Fruit fly (Drosophila melanogaster) whole organism, embryonic: ENCODE measurements around the gene TRAM.

Source experiments
- Atf6 ChIP-seq: fragments of 200-800 bp; sonication (Bioruptor generic); IDR thresholded peaks from 2 replicates; pipeline ENCODE4 v1.3.6; 2022; ENCODE audit warnings: missing biosample characterization, missing genetic modification characterization
- CG10366 ChIP-seq: fragments of 200-800 bp; sonication (Bioruptor generic); IDR thresholded peaks from 2 replicates; pipeline ENCODE4 v1.3.6; 2022; ENCODE audit warnings: missing biosample characterization, missing genetic modification characterization
- CG11093 ChIP-seq: fragments of 200-800 bp; sonication (Bioruptor generic); IDR thresholded peaks from 3 replicates; pipeline ENCODE4 v1.3.6; 2022; ENCODE audit warnings: missing biosample characterization, missing genetic modification characterization
- CG13123 ChIP-seq: fragments of 200-800 bp; sonication (Bioruptor generic); optimal IDR thresholded peaks from 2 replicates; lab custom pipeline; 2016; ENCODE audit warnings: missing biosample characterization, missing genetic modification characterization
- CG16779 ChIP-seq: fragments of 200-800 bp; sonication (Bioruptor generic); IDR thresholded peaks from 2 replicates; pipeline ENCODE4 v1.3.6; 2022; ENCODE audit warnings: missing biosample characterization, missing genetic modification characterization
- CG17186 ChIP-seq: fragments of 200-800 bp; sonication (Bioruptor generic); optimal IDR thresholded peaks from 3 replicates; lab custom pipeline; 2017; ENCODE audit warnings: missing biosample characterization, missing genetic modification reagents, missing genetic modification characterization
- CG17829 ChIP-seq: fragments of 200-800 bp; optimal IDR thresholded peaks from 2 replicates; lab custom pipeline; 2019; ENCODE audit warnings: missing biosample characterization, mild to moderate bottlenecking, missing genetic modification characterization, moderate library complexity
- CG1832 ChIP-seq: fragments of 200-800 bp; sonication (Bioruptor generic); optimal IDR thresholded peaks from 2 replicates; lab custom pipeline; 2017; ENCODE audit warnings: missing biosample characterization, mild to moderate bottlenecking, missing genetic modification characterization, inconsistent platforms
- CG32772 ChIP-seq: fragments of 200-800 bp; sonication (Bioruptor generic); IDR thresholded peaks from 2 replicates; pipeline ENCODE4 v1.3.6; 2022; ENCODE audit warnings: missing biosample characterization, missing genetic modification characterization
- CG33213 ChIP-seq: fragments of 200-800 bp; sonication (Bioruptor generic); optimal IDR thresholded peaks from 3 replicates; lab custom pipeline; 2016; ENCODE audit warnings: missing biosample characterization, missing genetic modification characterization
- CG4424 ChIP-seq: fragments of 200-800 bp; sonication (Bioruptor generic); optimal IDR thresholded peaks from 3 replicates; lab custom pipeline; 2016; ENCODE audit warnings: missing biosample characterization, missing genetic modification characterization
- CG6254 ChIP-seq: fragments of 200-800 bp; sonication (Bioruptor generic); optimal IDR thresholded peaks from 3 replicates; lab custom pipeline; 2017; ENCODE audit warnings: mild to moderate bottlenecking, missing biosample characterization, missing genetic modification reagents, missing genetic modification characterization
- CG7556 ChIP-seq: fragments of 200-800 bp; sonication (Bioruptor generic); optimal IDR thresholded peaks from 2 replicates; lab custom pipeline; 2017; ENCODE audit warnings: missing biosample characterization, mild to moderate bottlenecking, missing genetic modification characterization
- CG9727 ChIP-seq: fragments of 200-800 bp; sonication (Bioruptor generic); optimal IDR thresholded peaks from 3 replicates; lab custom pipeline; 2017; ENCODE audit warnings: missing biosample characterization, mild to moderate bottlenecking, missing genetic modification characterization
- CkIIα-i1 ChIP-seq: fragments of 200-800 bp; sonication (Bioruptor generic); IDR thresholded peaks from 2 replicates; pipeline ENCODE4 v1.3.6; 2022; ENCODE audit warnings: missing biosample characterization, missing genetic modification characterization
- Deaf1 ChIP-seq: fragments of 200-800 bp; optimal IDR thresholded peaks from 3 replicates; lab custom pipeline; 2019; ENCODE audit warnings: missing biosample characterization, mild to moderate bottlenecking, missing genetic modification characterization, moderate library complexity
- Dfd ChIP-seq, 2 experiments: fragments of >200 bp; optimal IDR thresholded peaks; 2 replicates each; lab custom pipeline; 2017; ENCODE audit warnings: missing biosample characterization in 2 of 2, missing genetic modification characterization in 2 of 2
- Dip2 ChIP-seq: fragments of 200-800 bp; sonication (Bioruptor generic); IDR thresholded peaks from 2 replicates; pipeline ENCODE4 v1.3.6; 2022; ENCODE audit warnings: missing biosample characterization, missing genetic modification characterization
- GATAe ChIP-seq: fragments of 200-800 bp; sonication (Bioruptor generic); conservative IDR thresholded peaks from 2 replicates; pipeline ENCODE4 v1.3.6; 2022; ENCODE audit warnings: missing biosample characterization, missing genetic modification characterization
- Hr39 ChIP-seq: fragments of >200 bp; optimal IDR thresholded peaks from 2 replicates; lab custom pipeline; 2017
- Hsf ChIP-seq: fragments of 200-800 bp; sonication (Bioruptor generic); optimal IDR thresholded peaks from 3 replicates; lab custom pipeline; 2016; ENCODE audit warnings: missing biosample characterization, missing genetic modification characterization
- Kr ChIP-seq: fragments of 200-800 bp; sonication (Bioruptor generic); optimal IDR thresholded peaks from 2 replicates; lab custom pipeline; 2017; ENCODE audit warnings: missing biosample characterization, mild to moderate bottlenecking, missing genetic modification characterization
- Max ChIP-seq: fragments of 200-800 bp; sonication (Bioruptor generic); optimal IDR thresholded peaks from 2 replicates; lab custom pipeline; 2016; ENCODE audit warnings: missing biosample characterization, mild to moderate bottlenecking, missing genetic modification characterization
- Meics ChIP-seq: fragments of 200-800 bp; sonication (Bioruptor generic); optimal IDR thresholded peaks from 2 replicates; lab custom pipeline; 2017; ENCODE audit warnings: missing biosample characterization, mild to moderate bottlenecking, missing genetic modification characterization
- Myb ChIP-seq: fragments of 200-800 bp; sonication (Bioruptor generic); optimal IDR thresholded peaks from 2 replicates; lab custom pipeline; 2016; ENCODE audit warnings: missing biosample characterization, missing genetic modification characterization
- Rx ChIP-seq: fragments of 200-800 bp; sonication (Bioruptor generic); IDR thresholded peaks from 2 replicates; pipeline ENCODE4 v1.3.6; 2022; ENCODE audit warnings: missing biosample characterization, missing genetic modification characterization
- Sox102F ChIP-seq: fragments of 200-800 bp; sonication (Bioruptor generic); optimal IDR thresholded peaks from 2 replicates; lab custom pipeline; 2018; ENCODE audit warnings: missing biosample characterization, mild to moderate bottlenecking, missing genetic modification characterization, moderate library complexity
- bcd ChIP-seq: fragments of 200-800 bp; sonication (Bioruptor generic); optimal IDR thresholded peaks from 2 replicates; lab custom pipeline; 2017; ENCODE audit warnings: missing biosample characterization, mild to moderate bottlenecking, missing genetic modification characterization
- bigmax ChIP-seq: fragments of 200-800 bp; sonication (Bioruptor generic); optimal IDR thresholded peaks from 2 replicates; lab custom pipeline; 2018; ENCODE audit warnings: missing biosample characterization, mild to moderate bottlenecking, missing genetic modification characterization
- bowl ChIP-seq: fragments of 200-800 bp; sonication (Bioruptor generic); IDR thresholded peaks from 2 replicates; pipeline ENCODE4 v1.3.6; 2022; ENCODE audit warnings: missing biosample characterization, missing genetic modification characterization
- bsh ChIP-seq, 2 experiments: fragments of 200-800 bp; sonication (Bioruptor generic); optimal IDR thresholded peaks; 2 replicates each; lab custom pipeline; 2017 to 2018; ENCODE audit warnings: mild to moderate bottlenecking in 2 of 2, missing biosample characterization in 2 of 2, missing genetic modification characterization in 2 of 2, moderate library complexity in 1 of 2
- cad ChIP-seq: fragments of >200 bp; optimal IDR thresholded peaks from 2 replicates; lab custom pipeline; 2017; ENCODE audit warnings: missing biosample characterization, missing genetic modification characterization
- chm ChIP-seq: fragments of 200-800 bp; sonication (Bioruptor generic); IDR thresholded peaks from 2 replicates; pipeline ENCODE4 v1.3.6; 2022; ENCODE audit warnings: missing biosample characterization, missing genetic modification characterization
- ci ChIP-seq: fragments of 200-800 bp; sonication (Bioruptor generic); IDR thresholded peaks from 3 replicates; pipeline ENCODE4 v1.3.6; 2022; ENCODE audit warnings: missing biosample characterization, missing genetic modification characterization
- danr ChIP-seq: fragments of 200-800 bp; sonication (Bioruptor generic); IDR thresholded peaks from 2 replicates; pipeline ENCODE4 v1.3.6; 2022; ENCODE audit warnings: missing biosample characterization, missing genetic modification characterization
- dati ChIP-seq: fragments of 200-800 bp; sonication (Bioruptor generic); IDR thresholded peaks from 2 replicates; pipeline ENCODE4 v1.3.6; 2022; ENCODE audit warnings: missing biosample characterization, missing genetic modification characterization
- esg ChIP-seq: fragments of 200-800 bp; sonication (Bioruptor generic); conservative IDR thresholded peaks from 2 replicates; pipeline ENCODE4 v1.3.6; 2022; ENCODE audit warnings: missing biosample characterization, missing genetic modification characterization
- gcm ChIP-seq: fragments of 200-800 bp; sonication (Bioruptor generic); optimal IDR thresholded peaks from 2 replicates; lab custom pipeline; 2019; ENCODE audit warnings: missing biosample characterization, mild to moderate bottlenecking, missing genetic modification characterization, moderate library complexity
- grn ChIP-seq: fragments of 200-800 bp; sonication (Bioruptor generic); optimal IDR thresholded peaks from 3 replicates; lab custom pipeline; 2017; ENCODE audit warnings: missing biosample characterization, missing genetic modification characterization
- ham ChIP-seq: fragments of 200-800 bp; sonication (Bioruptor generic); IDR thresholded peaks from 2 replicates; pipeline ENCODE4 v1.3.6; 2022; ENCODE audit warnings: missing biosample characterization, missing genetic modification characterization
- ind ChIP-seq: fragments of 200-800 bp; sonication (Bioruptor generic); optimal IDR thresholded peaks from 3 replicates; lab custom pipeline; 2016; ENCODE audit warnings: missing biosample characterization, missing genetic modification characterization
- jing ChIP-seq: fragments of 200-800 bp; sonication (Bioruptor generic); optimal IDR thresholded peaks from 2 replicates; lab custom pipeline; 2018; ENCODE audit warnings: missing biosample characterization, mild to moderate bottlenecking, missing genetic modification characterization
- pan ChIP-seq, 4 experiments: fragments of >200 bp in 3 of 4; fragments of 200-800 bp in 1 of 4; sonication (Bioruptor generic) in 1 of 4; optimal IDR thresholded peaks in 3 of 4; IDR thresholded peaks in 1 of 4; 2 replicates each; pipeline versions ENCODE4 v1.3.6 to Lab custom; 2017 to 2022; ENCODE audit warnings: missing biosample characterization in 2 of 4, missing genetic modification characterization in 2 of 4, mixed read lengths in 1 of 4
- rib ChIP-seq: fragments of 200-800 bp; sonication (Bioruptor generic); IDR thresholded peaks from 2 replicates; pipeline ENCODE4 v1.3.6; 2022; ENCODE audit warnings: missing biosample characterization, missing genetic modification characterization
- run ChIP-seq: fragments of 200-800 bp; sonication (Bioruptor generic); optimal IDR thresholded peaks from 3 replicates; lab custom pipeline; 2018; ENCODE audit warnings: missing biosample characterization, mild to moderate bottlenecking, missing genetic modification characterization
- seq ChIP-seq: fragments of 200-800 bp; sonication (Bioruptor generic); IDR thresholded peaks from 2 replicates; pipeline ENCODE4 v1.3.6; 2022; ENCODE audit warnings: missing biosample characterization, missing genetic modification characterization
- sim ChIP-seq: fragments of 200-800 bp; sonication (Bioruptor generic); IDR thresholded peaks from 2 replicates; pipeline ENCODE4 v1.3.6; 2022; ENCODE audit warnings: missing biosample characterization, missing genetic modification characterization
- tgo ChIP-seq: fragments of 200-800 bp; sonication (Bioruptor generic); IDR thresholded peaks from 3 replicates; pipeline ENCODE4 v1.3.6; 2022; ENCODE audit warnings: missing biosample characterization, missing genetic modification characterization
- tup ChIP-seq: fragments of 200-800 bp; sonication (Bioruptor generic); optimal IDR thresholded peaks from 2 replicates; lab custom pipeline; 2016; ENCODE audit warnings: missing biosample characterization, mild to moderate bottlenecking, missing genetic modification characterization, moderate library complexity
- unc-4 ChIP-seq: fragments of 200-800 bp; sonication (Bioruptor generic); IDR thresholded peaks from 2 replicates; pipeline ENCODE4 v1.3.6; 2022; ENCODE audit warnings: missing biosample characterization, missing genetic modification characterization; ENCODE audit not compliant: partially characterized antibody
- vvl ChIP-seq: fragments of 200-800 bp; sonication (Bioruptor generic); IDR thresholded peaks from 2 replicates; pipeline ENCODE4 v1.3.6; 2022; ENCODE audit warnings: missing biosample characterization, missing genetic modification characterization
- zf30C ChIP-seq: fragments of 200-800 bp; sonication (Bioruptor generic); optimal IDR thresholded peaks from 3 replicates; lab custom pipeline; 2018; ENCODE audit warnings: missing biosample characterization, mild to moderate bottlenecking, missing genetic modification characterization

The TRAM gene

dm6 chrX:955873-956272, 20.8 kb downstream of the TRAM start (continued):
- TF ChIP-seq chm (GFP tag; lab: Robert Waterston, UW) (peak; percentile 38; the same call in 1 of the 2 replicates), pan (optimal IDR thresholded peaks at IDR 0.05; lab: Kevin White, UChicago) (no peak), pan (GFP tag; optimal IDR thresholded peaks at IDR 0.05 in 1 of 2, IDR thresholded peaks at IDR 0.05 in 1 of 2) (peak in 1 of 2 experiments; percentile 59), CG7556 (GFP tag; lab: Kevin White, UChicago) (peak; percentile 52), Kr (GFP tag; lab: Kevin White, UChicago) (no peak), seq (GFP tag; lab: Robert Waterston, UW) (peak; percentile 57), CG9727 (GFP tag; lab: Kevin White, UChicago) (peak; percentile 11), ind (GFP tag; lab: Kevin White, UChicago) (peak; percentile 66), unc-4 (GFP tag; lab: Robert Waterston, UW) (no peak), bcd (GFP tag; lab: Kevin White, UChicago) (peak; percentile 55), CG4424 (GFP tag; lab: Kevin White, UChicago) (peak; percentile 51), esg (GFP tag; lab: Robert Waterston, UW) (peak; percentile 64), bsh (GFP tag; optimal IDR thresholded peaks at IDR 0.05; lab: Kevin White, UChicago) (peak in 1 of 2 experiments; percentile 62), grn (GFP tag; lab: Kevin White, UChicago) (no peak), CG13123 (GFP tag; lab: Kevin White, UChicago) (peak; percentile 5), CG17829 (tag; lab: Kevin White, UChicago) (peak; percentile 23), CG32772 (peak; percentile 66), bowl (GFP tag; lab: Robert Waterston, UW) (no peak), tup (GFP tag; lab: Kevin White, UChicago) (peak; percentile 15), Rx (GFP tag; lab: Robert Waterston, UW) (0 out of 2 replicates have a peak, but pooled peaks have one; percentile 36), CG1832 (GFP tag; lab: Kevin White, UChicago) (no peak), Myb (GFP tag; lab: Kevin White, UChicago) (peak; percentile 42), jing (GFP tag; lab: Kevin White, UChicago) (peak; percentile 19), ham (GFP tag; lab: Robert Waterston, UW) (no peak), Meics (GFP tag; lab: Kevin White, UChicago) (peak; percentile 68), GATAe (GFP tag; lab: Robert Waterston, UW) (no peak), Deaf1 (tag; lab: Kevin White, UChicago) (peak; percentile 15), Sox102F (GFP tag; lab: Kevin White, UChicago) (peak; percentile 70), gcm (GFP tag; lab: Kevin White, UChicago) (no peak), zf30C (no peak), tgo (GFP tag; lab: Robert Waterston, UW) (peak; percentile 55; the same call in 2 of the 3 replicates), ci (GFP tag; lab: Robert Waterston, UW) (peak; percentile 78; the same call in 2 of the 3 replicates), CkIIα-i1 (GFP tag; lab: Robert Waterston, UW) (no peak), dati (no peak), Dip2 (GFP tag; lab: Robert Waterston, UW) (no peak), Dfd (GFP tag; optimal IDR thresholded peaks at IDR 0.05; lab: Kevin White, UChicago) (no peak), CG17186 (no peak), sim (GFP tag; lab: Robert Waterston, UW) (no peak), CG11093 (GFP tag; lab: Robert Waterston, UW) (no peak), Max (GFP tag; lab: Kevin White, UChicago) (no peak), cad (GFP tag; lab: Kevin White, UChicago) (no peak), bigmax (GFP tag; lab: Kevin White, UChicago) (no peak), CG16779 (GFP tag; lab: Robert Waterston, UW) (no peak), CG33213 (GFP tag; lab: Kevin White, UChicago) (peak; percentile 16), vvl (peak; percentile 69), run (tag; lab: Kevin White, UChicago) (peak; percentile 51), Hr39 (lab: Kevin White, UChicago) (no peak), danr (GFP tag; lab: Robert Waterston, UW) (0 out of 2 replicates have a peak, but pooled peaks have one; percentile 31), Hsf (GFP tag; lab: Kevin White, UChicago) (peak; percentile 60), Atf6 (GFP tag; lab: Robert Waterston, UW) (peak; percentile 31; the same call in 1 of the 2 replicates), CG10366 (GFP tag; lab: Robert Waterston, UW) (peak; percentile 50; the same call in 1 of the 2 replicates), rib (GFP tag; lab: Robert Waterston, UW) (no peak), CG6254 (no peak)
